Worm (Caenorhabditis elegans): Measurements from ENCODE around the gene C16C8.25.

DNA sequence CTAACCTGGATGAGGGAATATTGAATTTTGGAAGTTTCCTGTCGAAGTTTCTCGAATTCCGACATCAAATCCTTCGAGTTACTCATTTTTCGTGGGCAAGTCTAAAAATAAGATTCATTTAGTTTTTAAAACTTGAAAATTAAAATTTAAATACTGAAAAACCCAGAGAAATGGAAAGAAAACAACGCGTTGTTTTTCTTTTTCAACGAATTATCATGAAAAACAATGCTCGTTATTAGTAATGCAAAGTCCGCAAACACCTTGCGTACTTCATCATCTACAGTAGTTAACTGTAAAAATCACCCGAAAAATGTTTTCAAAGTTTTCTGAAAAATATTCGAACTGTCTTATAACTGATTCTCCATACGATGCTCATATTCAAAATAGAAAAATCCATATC is 4.8 kb upstream of the C16C8.25 start, which contains the start of gene C16C8.4:
- TF ChIP-seq chd-7 (tag; optimal IDR thresholded peaks at IDR 0.05) (no peak), tbp1 (GFP tag; optimal IDR thresholded peaks at IDR 0.05) (no peak), unc-130 (GFP tag; optimal IDR thresholded peaks at IDR 0.05) (no peak), hsf-1 (GFP tag; IDR thresholded peaks at IDR 0.05) (no peak), ama-1 (optimal IDR thresholded peaks at IDR 0.05) (no peak), ama-1 (GFP tag; optimal IDR thresholded peaks at IDR 0.05) (no peak), gei-17 (GFP tag; optimal IDR thresholded peaks at IDR 0.05) (no peak)

Measured in whole organism, young adult.